Worm (Caenorhabditis elegans) whole organism, L1 larva: ENCODE results near the gene his-39.

ENCODE experiments used
- ceh-82 ChIP-seq, 3 experiments: fragments of 150-350 bp in 1 of 3; sonication (generic microtip) in 2 of 3; optimal IDR thresholded peaks; 2 replicates each; lab custom pipeline; 2014 to 2017; ENCODE audit warnings: missing biosample characterization in 3 of 3, missing genetic modification characterization in 3 of 3
- dpl-1 ChIP-seq, 3 experiments: fragments of 150-350 bp in 2 of 3; sonication (generic microtip) in 1 of 3; optimal IDR thresholded peaks; 2 replicates each; lab custom pipeline; 2014 to 2017; ENCODE audit warnings: missing biosample characterization in 3 of 3, missing genetic modification characterization in 3 of 3, missing genetic modification reagents in 3 of 3
- egl-27 ChIP-seq, 2 experiments: fragments of 150-350 bp in 1 of 2; sonication (generic microtip); optimal IDR thresholded peaks; 3 replicates each; lab custom pipeline; 2017 to 2018; ENCODE audit warnings: missing biosample characterization in 2 of 2, missing genetic modification characterization in 2 of 2, missing genetic modification reagents in 2 of 2
- ets-5 ChIP-seq: fragments of 200-800 bp; sonication (Bioruptor generic); IDR thresholded peaks from 2 replicates; pipeline ENCODE4 v1.3.6; 2022; ENCODE audit warnings: missing genetic modification characterization, missing compliant biosample characterization
- hpl-2 ChIP-seq: fragments of 150-350 bp; optimal IDR thresholded peaks from 2 replicates; lab custom pipeline; 2014; ENCODE audit warnings: missing biosample characterization, missing genetic modification reagents, missing genetic modification characterization
- jun-1 ChIP-seq: fragments of 150-350 bp; optimal IDR thresholded peaks from 2 replicates; lab custom pipeline; 2014; ENCODE audit warnings: missing biosample characterization, missing genetic modification reagents, missing genetic modification characterization
- lin-39 ChIP-seq: fragments of 150-350 bp; optimal IDR thresholded peaks from 2 replicates; lab custom pipeline; 2014; ENCODE audit warnings: missing biosample characterization, missing genetic modification reagents, missing genetic modification characterization
- mep-1 ChIP-seq: fragments of 150-350 bp; optimal IDR thresholded peaks from 2 replicates; lab custom pipeline; 2014; ENCODE audit warnings: missing biosample characterization, missing genetic modification characterization
- nhr-11 ChIP-seq: fragments of 150-350 bp; optimal IDR thresholded peaks from 2 replicates; lab custom pipeline; 2014; ENCODE audit warnings: missing biosample characterization, missing genetic modification characterization
- nhr-90 ChIP-seq: sonication (generic microtip); optimal IDR thresholded peaks from 2 replicates; lab custom pipeline; 2016; ENCODE audit warnings: mild to moderate bottlenecking, missing genetic modification characterization, missing compliant biosample characterization; ENCODE audit not compliant: poor library complexity
- unc-30 ChIP-seq: sonication (generic microtip); optimal IDR thresholded peaks from 2 replicates; lab custom pipeline; 2017; ENCODE audit warnings: missing biosample characterization, missing genetic modification characterization
- unc-62 ChIP-seq: fragments of 150-350 bp; optimal IDR thresholded peaks from 2 replicates; lab custom pipeline; 2014; ENCODE audit warnings: missing biosample characterization, missing genetic modification reagents, missing genetic modification characterization
- unc-86 ChIP-seq: sonication (generic microtip); optimal IDR thresholded peaks from 2 replicates; lab custom pipeline; 2016; ENCODE audit warnings: missing genetic modification characterization, missing compliant biosample characterization

DNA sequence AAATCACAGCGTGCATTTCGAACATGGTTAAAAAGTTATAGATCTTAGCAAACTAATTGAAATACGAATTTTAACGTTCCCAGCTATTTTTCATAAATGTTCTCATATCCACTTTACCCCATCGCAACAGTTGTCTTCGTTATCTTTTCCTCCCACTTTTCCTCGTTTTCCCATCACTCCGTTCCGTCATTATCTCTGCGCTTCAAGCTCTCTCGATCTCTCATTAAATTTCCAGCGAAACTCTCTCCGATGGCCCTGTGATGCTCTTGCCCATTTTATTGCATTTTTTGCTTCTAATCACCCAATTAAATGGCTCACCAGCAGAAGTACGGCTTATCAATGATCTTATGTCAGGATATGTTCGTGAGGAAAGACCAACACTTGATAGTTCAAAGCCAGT lies 16.1 kb downstream of the his-39 start, which contains the start of gene acr-15:
- TF ChIP-seq dpl-1 (GFP tag; optimal IDR thresholded peaks at IDR 0.05; lab: Kevin White, UChicago): no peak
- no peak for TF ChIP-seq unc-86 (tag; lab: Kevin White, UChicago)
- no peak for TF ChIP-seq hpl-2 (GFP tag; lab: Kevin White, UChicago)
- no peak for TF ChIP-seq mep-1 (tag; lab: Kevin White, UChicago)
- TF ChIP-seq egl-27 (tag; optimal IDR thresholded peaks at IDR 0.05; lab: Kevin White, UChicago): no peak
- TF ChIP-seq nhr-11 (tag; lab: Kevin White, UChicago): no peak
- no peak for TF ChIP-seq lin-39 (tag; lab: Kevin White, UChicago)
- no peak for TF ChIP-seq unc-62 (GFP tag; lab: Kevin White, UChicago)
- no peak for TF ChIP-seq ceh-82 (tag; optimal IDR thresholded peaks at IDR 0.05; lab: Kevin White, UChicago)
- no peak for TF ChIP-seq jun-1
- no peak for TF ChIP-seq nhr-90 (tag; lab: Kevin White, UChicago)
- TF ChIP-seq ets-5 (GFP tag; lab: Robert Waterston, UW): no peak
- no peak for TF ChIP-seq unc-30 (tag; lab: Kevin White, UChicago)
